Worm (Caenorhabditis elegans) whole organism, mixed stage, embryonic: Measurements from ENCODE around the gene B0457.2.

ENCODE experiments used
- ceh-83 ChIP-seq: fragments of 200-800 bp; sonication (Bioruptor generic); optimal IDR thresholded peaks from 2 replicates; lab custom pipeline; 2018; ENCODE audit warnings: mild to moderate bottlenecking, missing genetic modification characterization, missing compliant biosample characterization
- lin-13 ChIP-seq: fragments of 150-350 bp; optimal IDR thresholded peaks from 2 replicates; lab custom pipeline; 2014; ENCODE audit warnings: missing biosample characterization, missing genetic modification characterization
- nhr-237 ChIP-seq: fragments of 150-350 bp; optimal IDR thresholded peaks from 2 replicates; lab custom pipeline; 2014; ENCODE audit warnings: missing biosample characterization, missing genetic modification characterization
- unc-62 ChIP-seq: fragments of 150-350 bp; optimal IDR thresholded peaks from 2 replicates; lab custom pipeline; 2014; ENCODE audit warnings: missing biosample characterization, missing genetic modification reagents, missing genetic modification characterization

- TF ChIP-seq unc-62 (GFP tag; lab: Kevin White, UChicago) (no peak), nhr-237 (tag; lab: Kevin White, UChicago) (peak; percentile 32), lin-13 (tag; lab: Kevin White, UChicago) (no peak), ceh-83 (GFP tag; lab: Kevin White, UChicago) (no peak)
Observed at ce11 chrII:8927253-8927791, 971 bp upstream of the B0457.2 start, which contains the start of gene cct-2.
